Fruit fly (Drosophila melanogaster) whole organism, adult: ENCODE data around the gene kek6.

Source experiments
- CG14711 ChIP-seq: fragments of 200-800 bp; sonication (Bioruptor generic); optimal IDR thresholded peaks from 2 replicates; lab custom pipeline; 2018; ENCODE audit warnings: missing biosample characterization, mild to moderate bottlenecking, missing genetic modification characterization, moderate library complexity
- CG33017 ChIP-seq: fragments of 200-800 bp; sonication (Bioruptor generic); optimal IDR thresholded peaks from 2 replicates; lab custom pipeline; 2018; ENCODE audit warnings: missing biosample characterization, mild to moderate bottlenecking, missing genetic modification characterization, moderate library complexity
- CG7045 ChIP-seq: fragments of 200-800 bp; sonication (Bioruptor generic); optimal IDR thresholded peaks from 2 replicates; lab custom pipeline; 2017; ENCODE audit warnings: missing biosample characterization, mild to moderate bottlenecking, missing genetic modification characterization
- CG7101 ChIP-seq: fragments of 200-800 bp; sonication (Bioruptor generic); optimal IDR thresholded peaks from 2 replicates; lab custom pipeline; 2018; ENCODE audit warnings: missing biosample characterization, mild to moderate bottlenecking, missing genetic modification characterization, moderate library complexity
- Crg-1 ChIP-seq: fragments of 200-800 bp; sonication (Bioruptor generic); optimal IDR thresholded peaks from 2 replicates; lab custom pipeline; 2016; ENCODE audit warnings: missing biosample characterization, missing genetic modification characterization
- Hr96 ChIP-seq: fragments of 200-800 bp; sonication (Bioruptor generic); optimal IDR thresholded peaks from 2 replicates; lab custom pipeline; 2016; ENCODE audit warnings: missing biosample characterization, missing genetic modification characterization
- bab1 ChIP-seq: fragments of 200-800 bp; sonication (Bioruptor generic); optimal IDR thresholded peaks from 3 replicates; lab custom pipeline; 2019; ENCODE audit warnings: missing biosample characterization, mild to moderate bottlenecking, missing genetic modification characterization, moderate library complexity
- cic ChIP-seq: fragments of 200-800 bp; sonication (Bioruptor generic); optimal IDR thresholded peaks from 2 replicates; lab custom pipeline; 2017; ENCODE audit warnings: missing biosample characterization, mild to moderate bottlenecking, missing genetic modification characterization, moderate library complexity
- tj ChIP-seq: fragments of 200-800 bp; sonication (Bioruptor generic); optimal IDR thresholded peaks from 3 replicates; lab custom pipeline; 2017; ENCODE audit warnings: missing biosample characterization, mild to moderate bottlenecking, missing genetic modification characterization, moderate library complexity

DNA sequence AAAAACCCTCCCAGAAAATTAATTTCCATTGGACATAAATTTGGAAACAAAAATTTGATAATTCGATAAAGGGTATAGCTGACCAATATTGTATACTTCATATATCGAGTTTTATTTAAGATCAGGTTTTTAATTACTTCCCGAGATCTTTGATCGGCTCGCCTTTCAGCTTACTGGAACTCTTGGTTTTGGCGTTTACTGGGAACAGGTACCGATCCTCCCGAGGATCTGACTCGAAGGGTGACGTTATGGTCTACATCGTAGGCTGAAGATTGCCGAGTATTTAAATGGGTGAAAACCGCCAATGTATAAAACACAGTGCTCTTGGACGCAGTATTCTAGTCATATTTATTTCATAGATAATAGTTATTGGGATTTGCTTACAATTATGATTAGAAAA, 86.3 kb downstream of the kek6 start, which contains the start of gene CG42693:
- TF ChIP-seq CG7101: no peak
- no peak for TF ChIP-seq Hr96 (GFP tag; lab: Kevin White, UChicago)
- TF ChIP-seq bab1: no peak
- TF ChIP-seq Crg-1 (GFP tag; lab: Kevin White, UChicago): no peak
- TF ChIP-seq CG7045 (GFP tag; lab: Kevin White, UChicago): no peak
- TF ChIP-seq tj (GFP tag; lab: Kevin White, UChicago): no peak
- TF ChIP-seq CG14711 (tag; lab: Kevin White, UChicago): no peak
- TF ChIP-seq cic (GFP tag; lab: Kevin White, UChicago): no peak
- no peak for TF ChIP-seq CG33017 (tag; lab: Kevin White, UChicago)
